Worm (Caenorhabditis elegans) whole organism, L1 larva: ENCODE data around the gene B0507.9.

Source experiments
- C04F5.9 ChIP-seq: sonication (generic microtip); optimal IDR thresholded peaks from 2 replicates; lab custom pipeline; 2016; ENCODE audit warnings: missing genetic modification characterization, missing compliant biosample characterization
- C34B4.2 ChIP-seq: sonication (generic microtip); optimal IDR thresholded peaks from 2 replicates; lab custom pipeline; 2017; ENCODE audit warnings: mild to moderate bottlenecking, missing genetic modification characterization, missing compliant biosample characterization
- alr-1 ChIP-seq: fragments of 200-800 bp; sonication (Bioruptor generic); optimal IDR thresholded peaks from 2 replicates; lab custom pipeline; 2018; ENCODE audit warnings: borderline replicate concordance, mild to moderate bottlenecking, missing genetic modification characterization, missing compliant biosample characterization
- aly-2 ChIP-seq: fragments of 150-350 bp; optimal IDR thresholded peaks from 2 replicates; lab custom pipeline; 2014; ENCODE audit warnings: missing biosample characterization, missing genetic modification characterization
- ceh-63 ChIP-seq: fragments of 200-800 bp; sonication (Bioruptor generic); optimal IDR thresholded peaks from 2 replicates; lab custom pipeline; 2018; ENCODE audit warnings: mild to moderate bottlenecking, missing genetic modification characterization, missing compliant biosample characterization
- ceh-8 ChIP-seq: fragments of 200-800 bp; sonication (Bioruptor generic); optimal IDR thresholded peaks from 2 replicates; lab custom pipeline; 2018; ENCODE audit warnings: mild to moderate bottlenecking, missing genetic modification characterization, moderate library complexity, missing compliant biosample characterization
- ceh-90 ChIP-seq: sonication (generic microtip); optimal IDR thresholded peaks from 2 replicates; lab custom pipeline; 2016; ENCODE audit warnings: missing genetic modification characterization, missing compliant biosample characterization
- dpl-1 ChIP-seq, 3 experiments: fragments of 150-350 bp in 2 of 3; sonication (generic microtip) in 1 of 3; optimal IDR thresholded peaks; 2 replicates each; lab custom pipeline; 2014 to 2017; ENCODE audit warnings: missing biosample characterization in 3 of 3, missing genetic modification characterization in 3 of 3, missing genetic modification reagents in 3 of 3
- dsc-1 ChIP-seq: sonication (generic microtip); optimal IDR thresholded peaks from 2 replicates; lab custom pipeline; 2016; ENCODE audit warnings: mild to moderate bottlenecking, missing genetic modification characterization, missing compliant biosample characterization
- efl-1 ChIP-seq, 4 experiments: fragments of 150-350 bp; optimal IDR thresholded peaks in 3 of 4; peaks in 1 of 4; 1 replicate in 1 of 4; 2 replicates in 3 of 4; lab custom pipeline; 2014; ENCODE audit warnings: missing biosample characterization in 2 of 4, missing genetic modification characterization in 2 of 4, missing genetic modification reagents in 2 of 4
- egl-13 ChIP-seq: sonication (generic microtip); optimal IDR thresholded peaks from 2 replicates; lab custom pipeline; 2016; ENCODE audit warnings: missing genotype, missing genetic modification reagents, missing genetic modification characterization, missing compliant biosample characterization
- egl-27 ChIP-seq, 2 experiments: fragments of 150-350 bp in 1 of 2; sonication (generic microtip); optimal IDR thresholded peaks; 3 replicates each; lab custom pipeline; 2017 to 2018; ENCODE audit warnings: missing biosample characterization in 2 of 2, missing genetic modification characterization in 2 of 2, missing genetic modification reagents in 2 of 2
- elt-3 ChIP-seq, 6 experiments: fragments of 150-350 bp in 1 of 6; sonication (generic microtip); optimal IDR thresholded peaks; 2 replicates each; lab custom pipeline; 2017 to 2018; ENCODE audit warnings: missing biosample characterization in 6 of 6, missing genetic modification characterization in 6 of 6, inconsistent platforms in 1 of 6
- fkh-8 ChIP-seq: sonication (generic microtip); optimal IDR thresholded peaks from 2 replicates; lab custom pipeline; 2016; ENCODE audit warnings: mild to moderate bottlenecking, missing genetic modification characterization, missing compliant biosample characterization
- fos-1 ChIP-seq: fragments of 150-350 bp; optimal IDR thresholded peaks from 2 replicates; lab custom pipeline; 2014; ENCODE audit warnings: missing biosample characterization, missing genetic modification characterization
- hpl-2 ChIP-seq: fragments of 150-350 bp; optimal IDR thresholded peaks from 2 replicates; lab custom pipeline; 2014; ENCODE audit warnings: missing biosample characterization, missing genetic modification reagents, missing genetic modification characterization
- isw-1 ChIP-seq: fragments of 200-800 bp; sonication (Bioruptor generic); IDR thresholded peaks from 2 replicates; pipeline ENCODE4 v1.3.6; 2022; ENCODE audit warnings: missing genetic modification characterization, missing compliant biosample characterization
- lin-13 ChIP-seq: fragments of 150-350 bp; optimal IDR thresholded peaks from 2 replicates; lab custom pipeline; 2014; ENCODE audit warnings: missing biosample characterization, missing genetic modification reagents, missing genetic modification characterization
- lir-3 ChIP-seq: sonication (generic microtip); optimal IDR thresholded peaks from 2 replicates; lab custom pipeline; 2016; ENCODE audit warnings: mild to moderate bottlenecking, missing genetic modification characterization, moderate library complexity, missing compliant biosample characterization; ENCODE audit not compliant: poor library complexity
- mab-9 ChIP-seq: fragments of 200-800 bp; sonication (Bioruptor generic); IDR thresholded peaks from 2 replicates; pipeline ENCODE4 v1.3.6; 2022; ENCODE audit warnings: missing genetic modification reagents, missing genetic modification characterization, missing compliant biosample characterization
- nhr-11 ChIP-seq: fragments of 150-350 bp; optimal IDR thresholded peaks from 2 replicates; lab custom pipeline; 2014; ENCODE audit warnings: missing biosample characterization, missing genetic modification characterization
- nhr-12 ChIP-seq: sonication (generic microtip); optimal IDR thresholded peaks from 2 replicates; lab custom pipeline; 2017; ENCODE audit warnings: missing biosample characterization, missing genetic modification characterization
- nhr-19 ChIP-seq: fragments of 200-800 bp; sonication (Bioruptor generic); conservative IDR thresholded peaks from 2 replicates; pipeline ENCODE4 v1.3.6; 2022; ENCODE audit warnings: missing genetic modification characterization, missing compliant biosample characterization
- nhr-47 ChIP-seq: sonication (generic microtip); optimal IDR thresholded peaks from 2 replicates; lab custom pipeline; 2016; ENCODE audit warnings: mild to moderate bottlenecking, missing genetic modification characterization, moderate library complexity, missing compliant biosample characterization
- nhr-71 ChIP-seq: sonication (generic microtip); optimal IDR thresholded peaks from 2 replicates; lab custom pipeline; 2016; ENCODE audit warnings: mild to moderate bottlenecking, missing genetic modification characterization, moderate library complexity, missing compliant biosample characterization
- nhr-77 ChIP-seq: fragments of 150-350 bp; optimal IDR thresholded peaks from 2 replicates; lab custom pipeline; 2014; ENCODE audit warnings: missing biosample characterization, missing genetic modification characterization
- nhr-84 ChIP-seq: sonication (generic microtip); optimal IDR thresholded peaks from 2 replicates; lab custom pipeline; 2017; ENCODE audit warnings: missing biosample characterization, missing genetic modification characterization
- nhr-85 ChIP-seq: sonication (generic microtip); peaks from one replicate; lab custom pipeline; 2016; ENCODE audit warnings: missing genetic modification characterization, inconsistent platforms, missing compliant biosample characterization
- nhr-90 ChIP-seq: sonication (generic microtip); optimal IDR thresholded peaks from 2 replicates; lab custom pipeline; 2016; ENCODE audit warnings: mild to moderate bottlenecking, missing genetic modification characterization, missing compliant biosample characterization; ENCODE audit not compliant: poor library complexity
- pax-3 ChIP-seq: fragments of 200-800 bp; sonication (Bioruptor generic); optimal IDR thresholded peaks from 2 replicates; lab custom pipeline; 2018; ENCODE audit warnings: mild to moderate bottlenecking, missing genetic modification characterization, moderate library complexity, missing compliant biosample characterization
- pqm-1 ChIP-seq: sonication (generic microtip); optimal IDR thresholded peaks from 3 replicates; lab custom pipeline; 2017; ENCODE audit warnings: missing biosample characterization, missing genetic modification characterization
- sox-4 ChIP-seq: sonication (generic microtip); optimal IDR thresholded peaks from 2 replicates; lab custom pipeline; 2016; ENCODE audit warnings: missing genetic modification characterization, missing compliant biosample characterization
- sptf-1 ChIP-seq: fragments of 150-350 bp; optimal IDR thresholded peaks from 2 replicates; lab custom pipeline; 2014; ENCODE audit warnings: missing biosample characterization, missing genetic modification characterization
- swsn-7 ChIP-seq: sonication (generic microtip); optimal IDR thresholded peaks from 2 replicates; lab custom pipeline; 2016; ENCODE audit warnings: missing genetic modification characterization, missing compliant biosample characterization
- unc-86 ChIP-seq: sonication (generic microtip); optimal IDR thresholded peaks from 2 replicates; lab custom pipeline; 2016; ENCODE audit warnings: missing genetic modification characterization, missing compliant biosample characterization
- ztf-11 ChIP-seq, 2 experiments: sonication (generic microtip); optimal IDR thresholded peaks; 2 replicates each; lab custom pipeline; 2016 to 2017; ENCODE audit warnings: missing genetic modification characterization in 2 of 2, missing biosample characterization in 1 of 2, missing compliant biosample characterization in 1 of 2

Gene B0507.9

ce11 chrV:8767041-8767440, 1.2 kb upstream of the B0507.9 start:
- TF ChIP-seq unc-86 (tag; lab: Kevin White, UChicago): peak; percentile 49
- TF ChIP-seq egl-13 (tag; lab: Kevin White, UChicago): no peak
- TF ChIP-seq nhr-90: no peak
- no peak for TF ChIP-seq ceh-63 (GFP tag; lab: Kevin White, UChicago)
- TF ChIP-seq efl-1 (optimal IDR thresholded peaks at IDR 0.05; lab: Kevin White, UChicago): no peak
- peak in 1 of 2 experiments; percentile 7 for TF ChIP-seq efl-1 (GFP tag; optimal IDR thresholded peaks at IDR 0.05 in 1 of 2; lab: Kevin White, UChicago)
- TF ChIP-seq ztf-11 (tag; optimal IDR thresholded peaks at IDR 0.05; lab: Kevin White, UChicago): no peak
- no peak for TF ChIP-seq mab-9 (GFP tag; lab: Robert Waterston, UW)
- TF ChIP-seq hpl-2 (GFP tag; lab: Kevin White, UChicago): no peak
- no peak for TF ChIP-seq nhr-71
- TF ChIP-seq nhr-19: no peak
- no peak for TF ChIP-seq sox-4 (tag; lab: Kevin White, UChicago)
- no peak for TF ChIP-seq nhr-47
- no peak for TF ChIP-seq nhr-77

ce11 chrV:8762861-8763260, 3.0 kb downstream of the B0507.9 start, which contains the start of gene B0507.8:
Gene B0507.8 (minus strand): TSS chrV:8762961.
- TF ChIP-seq aly-2 (tag; lab: Kevin White, UChicago) (no peak), nhr-47 (no peak), sptf-1 (tag; lab: Kevin White, UChicago) (no peak)

ce11 chrV:8760416-8760815, 5.4 kb downstream of the B0507.9 start, which contains the start of gene ddn-1:
Gene ddn-1 (minus strand): TSS chrV:8760516.
- TF ChIP-seq lin-13 (GFP tag; lab: Kevin White, UChicago): no peak
- TF ChIP-seq nhr-85 (tag; lab: Kevin White, UChicago): no peak
- TF ChIP-seq lir-3 (tag; lab: Kevin White, UChicago): no peak
- TF ChIP-seq ceh-90 (tag; lab: Kevin White, UChicago): no peak
- no peak for TF ChIP-seq ceh-8 (GFP tag; lab: Kevin White, UChicago)
- TF ChIP-seq nhr-84 (tag; lab: Kevin White, UChicago): no peak
- TF ChIP-seq sptf-1 (tag; lab: Kevin White, UChicago): no peak
- TF ChIP-seq isw-1 (GFP tag; lab: Robert Waterston, UW): no peak
- no peak for TF ChIP-seq egl-27 (tag; optimal IDR thresholded peaks at IDR 0.05; lab: Kevin White, UChicago)
- no peak for TF ChIP-seq pqm-1 (tag; lab: Kevin White, UChicago)
- TF ChIP-seq C34B4.2 (tag; lab: Kevin White, UChicago): no peak
- no peak for TF ChIP-seq nhr-11
- TF ChIP-seq fos-1 (tag; lab: Kevin White, UChicago): no peak
- TF ChIP-seq nhr-47: no peak

ce11 chrV:8758618-8759017, 7.2 kb downstream of the B0507.9 start, which contains the start of gene B0507.7:
Gene B0507.7 (minus strand): TSS chrV:8758718.
- no peak for TF ChIP-seq alr-1 (tag; lab: Kevin White, UChicago)
- peak in 1 of 2 experiments; percentile 39 for TF ChIP-seq efl-1 (optimal IDR thresholded peaks at IDR 0.05; lab: Kevin White, UChicago)
- no peak for TF ChIP-seq efl-1 (GFP tag; optimal IDR thresholded peaks at IDR 0.05 in 1 of 2; lab: Kevin White, UChicago)
- TF ChIP-seq, all 84 proteins: peak for 1

ce11 chrV:8754670-8755069, 11.2 kb downstream of the B0507.9 start, which contains the start of gene B0507.4:
Gene B0507.4 (plus strand): TSS chrV:8754970.
- no peak for TF ChIP-seq pax-3 (tag; lab: Kevin White, UChicago)
- TF ChIP-seq dsc-1 (tag; lab: Kevin White, UChicago): no peak
- no peak for TF ChIP-seq elt-3 (tag; optimal IDR thresholded peaks at IDR 0.05; lab: Kevin White, UChicago)
- TF ChIP-seq, all 84 proteins: peak for 0

ce11 chrV:8753395-8753794, 12.4 kb downstream of the B0507.9 start, which contains the start of gene B0507.5:
Gene B0507.5 (plus strand): TSS chrV:8753695.
- TF ChIP-seq elt-3 (tag; optimal IDR thresholded peaks at IDR 0.05; lab: Kevin White, UChicago) (no peak), C04F5.9 (no peak), nhr-12 (tag; lab: Kevin White, UChicago) (no peak), nhr-71 (no peak), swsn-7 (tag; lab: Kevin White, UChicago) (no peak), dpl-1 (GFP tag; optimal IDR thresholded peaks at IDR 0.05; lab: Kevin White, UChicago) (no peak), egl-13 (tag; lab: Kevin White, UChicago) (no peak), pax-3 (tag; lab: Kevin White, UChicago) (no peak), fkh-8 (tag; lab: Kevin White, UChicago) (no peak)
- TF ChIP-seq, all 84 proteins: peak for 0
